Fruit fly (Drosophila melanogaster) whole organism, embryonic: Measurements from ENCODE around the gene RabGGTa.
A peak's percentile ranks its signal among the peaks of the same experiment; 100 is the strongest.

Experiments
- BEAF-32 ChIP-seq: fragments of 200-800 bp; sonication (Bioruptor generic); optimal IDR thresholded peaks from 3 replicates; lab custom pipeline; 2017; ENCODE audit warnings: missing biosample characterization, missing genetic modification characterization, mild to moderate bottlenecking, moderate library complexity, missing genetic modification reagents
- Blimp-1 ChIP-seq: fragments of 200-800 bp; sonication (Bioruptor generic); optimal IDR thresholded peaks from 3 replicates; lab custom pipeline; 2018; ENCODE audit warnings: missing biosample characterization, missing genetic modification characterization, mild to moderate bottlenecking, moderate library complexity, missing genetic modification reagents
- CG11093 ChIP-seq: fragments of 200-800 bp; sonication (Bioruptor generic); IDR thresholded peaks from 3 replicates; pipeline ENCODE4 v1.3.6; 2022; ENCODE audit warnings: missing biosample characterization, missing genetic modification characterization
- CG15479 ChIP-seq: fragments of 200-800 bp; sonication (Bioruptor generic); optimal IDR thresholded peaks from 3 replicates; lab custom pipeline; 2019; ENCODE audit warnings: missing biosample characterization, mild to moderate bottlenecking, missing genetic modification characterization, moderate library complexity
- CG15514 ChIP-seq: fragments of 200-800 bp; sonication (Bioruptor generic); optimal IDR thresholded peaks from 3 replicates; lab custom pipeline; 2017; ENCODE audit warnings: missing biosample characterization, missing genetic modification characterization, mild to moderate bottlenecking, moderate library complexity, missing genetic modification reagents
- CG1603 ChIP-seq: fragments of 200-800 bp; sonication (Bioruptor generic); optimal IDR thresholded peaks from 2 replicates; lab custom pipeline; 2019; ENCODE audit warnings: missing biosample characterization, mild to moderate bottlenecking, missing genetic modification characterization, moderate library complexity
- CG17385 ChIP-seq: fragments of 200-800 bp; sonication (Bioruptor generic); optimal IDR thresholded peaks from 3 replicates; lab custom pipeline; 2018; ENCODE audit warnings: missing biosample characterization, mild to moderate bottlenecking, missing genetic modification characterization
- CG2875 ChIP-seq: fragments of 200-800 bp; sonication (Bioruptor generic); optimal IDR thresholded peaks from 2 replicates; lab custom pipeline; 2017; ENCODE audit warnings: missing biosample characterization, mild to moderate bottlenecking, missing genetic modification characterization, missing genetic modification reagents
- CG31365 ChIP-seq: fragments of 200-800 bp; sonication (Bioruptor generic); optimal IDR thresholded peaks from 2 replicates; lab custom pipeline; 2018; ENCODE audit warnings: missing biosample characterization, mild to moderate bottlenecking, missing genetic modification characterization
- CG4282 ChIP-seq: fragments of 200-800 bp; sonication (Bioruptor generic); optimal IDR thresholded peaks from 2 replicates; lab custom pipeline; 2016; ENCODE audit warnings: missing biosample characterization, missing genetic modification characterization
- CG4730 ChIP-seq: fragments of 200-800 bp; sonication (Bioruptor generic); IDR thresholded peaks from 2 replicates; pipeline ENCODE4 v1.3.6; 2022; ENCODE audit warnings: missing biosample characterization, missing genetic modification characterization
- CG6813 ChIP-seq: fragments of 200-800 bp; sonication (Bioruptor generic); optimal IDR thresholded peaks from 2 replicates; lab custom pipeline; 2017; ENCODE audit warnings: missing biosample characterization, missing genetic modification characterization, mild to moderate bottlenecking, moderate library complexity, missing genetic modification reagents
- CG7745 ChIP-seq: fragments of 200-800 bp; sonication (Bioruptor generic); optimal IDR thresholded peaks from 2 replicates; lab custom pipeline; 2018; ENCODE audit warnings: missing biosample characterization, mild to moderate bottlenecking, missing genetic modification characterization, moderate library complexity
- CG8478 ChIP-seq: fragments of >200 bp; optimal IDR thresholded peaks from 2 replicates; lab custom pipeline; 2018
- CG9437 ChIP-seq: fragments of 200-800 bp; sonication (Bioruptor generic); optimal IDR thresholded peaks from 2 replicates; lab custom pipeline; 2018; ENCODE audit warnings: missing biosample characterization, mild to moderate bottlenecking, missing genetic modification characterization
- CrebB ChIP-seq: fragments of 200-800 bp; sonication (Bioruptor generic); optimal IDR thresholded peaks from 3 replicates; lab custom pipeline; 2018; ENCODE audit warnings: missing biosample characterization, mild to moderate bottlenecking, missing genetic modification characterization
- Dfd ChIP-seq, 2 experiments: fragments of >200 bp; optimal IDR thresholded peaks; 2 replicates each; lab custom pipeline; 2017; ENCODE audit warnings: missing biosample characterization in 2 of 2, missing genetic modification characterization in 2 of 2
- Doc3 ChIP-seq: fragments of 200-800 bp; sonication (Bioruptor generic); IDR thresholded peaks from 3 replicates; pipeline ENCODE4 v1.3.6; 2022; ENCODE audit warnings: missing biosample characterization, missing genetic modification characterization; ENCODE audit not compliant: partially characterized antibody
- HLHmδ ChIP-seq: fragments of 200-800 bp; sonication (Bioruptor generic); optimal IDR thresholded peaks from 2 replicates; lab custom pipeline; 2018; ENCODE audit warnings: missing biosample characterization, mild to moderate bottlenecking, missing genetic modification characterization, moderate library complexity
- Lim3 ChIP-seq: fragments of 200-800 bp; sonication (Bioruptor generic); IDR thresholded peaks from 2 replicates; pipeline ENCODE4 v1.3.6; 2022; ENCODE audit warnings: missing biosample characterization, missing genetic modification characterization
- Nf-YC ChIP-seq: fragments of 200-800 bp; optimal IDR thresholded peaks from 3 replicates; lab custom pipeline; 2019; ENCODE audit warnings: missing biosample characterization, mild to moderate bottlenecking, missing genetic modification characterization, moderate library complexity
- Opbp ChIP-seq: fragments of 200-800 bp; sonication (Bioruptor generic); IDR thresholded peaks from 3 replicates; pipeline ENCODE4 v1.3.6; 2022; ENCODE audit warnings: missing biosample characterization, missing genetic modification characterization; ENCODE audit not compliant: partially characterized antibody
- Rx ChIP-seq: fragments of 200-800 bp; sonication (Bioruptor generic); IDR thresholded peaks from 2 replicates; pipeline ENCODE4 v1.3.6; 2022; ENCODE audit warnings: missing biosample characterization, missing genetic modification characterization
- Sox100B ChIP-seq: fragments of 200-800 bp; sonication (Bioruptor generic); optimal IDR thresholded peaks from 3 replicates; lab custom pipeline; 2018; ENCODE audit warnings: missing biosample characterization, mild to moderate bottlenecking, missing genetic modification characterization
- Xrp1 ChIP-seq: fragments of 200-800 bp; sonication (Bioruptor generic); IDR thresholded peaks from 2 replicates; pipeline ENCODE4 v1.3.6; 2022; ENCODE audit warnings: missing biosample characterization, missing genetic modification characterization
- ab ChIP-seq: fragments of 200-800 bp; sonication (Bioruptor generic); optimal IDR thresholded peaks from 2 replicates; lab custom pipeline; 2016; ENCODE audit warnings: missing biosample characterization, missing genetic modification characterization
- al ChIP-seq: fragments of 200-800 bp; sonication (Bioruptor generic); IDR thresholded peaks from 2 replicates; pipeline ENCODE4 v1.3.6; 2022; ENCODE audit warnings: missing biosample characterization, missing genetic modification characterization
- cato ChIP-seq: fragments of 200-800 bp; sonication (Bioruptor generic); optimal IDR thresholded peaks from 2 replicates; lab custom pipeline; 2016; ENCODE audit warnings: missing biosample characterization, missing genetic modification characterization, borderline replicate concordance
- chm ChIP-seq: fragments of 200-800 bp; sonication (Bioruptor generic); IDR thresholded peaks from 2 replicates; pipeline ENCODE4 v1.3.6; 2022; ENCODE audit warnings: missing biosample characterization, missing genetic modification characterization
- disco-r ChIP-seq: fragments of 200-800 bp; sonication (Bioruptor generic); optimal IDR thresholded peaks from 2 replicates; lab custom pipeline; 2016; ENCODE audit warnings: missing biosample characterization, missing genetic modification characterization
- emc ChIP-seq: fragments of 200-800 bp; sonication (Bioruptor generic); optimal IDR thresholded peaks from 2 replicates; lab custom pipeline; 2016; ENCODE audit warnings: missing biosample characterization, missing genetic modification characterization
- fd64A ChIP-seq: fragments of 200-800 bp; sonication (Bioruptor generic); optimal IDR thresholded peaks from 3 replicates; lab custom pipeline; 2018; ENCODE audit warnings: missing biosample characterization, mild to moderate bottlenecking, missing genetic modification characterization
- gcm ChIP-seq: fragments of 200-800 bp; sonication (Bioruptor generic); optimal IDR thresholded peaks from 2 replicates; lab custom pipeline; 2019; ENCODE audit warnings: missing biosample characterization, mild to moderate bottlenecking, missing genetic modification characterization, moderate library complexity
- gcm2 ChIP-seq: fragments of 200-800 bp; sonication (Bioruptor generic); optimal IDR thresholded peaks from 2 replicates; lab custom pipeline; 2016; ENCODE audit warnings: missing biosample characterization, missing genetic modification characterization
- gsb-n ChIP-seq: fragments of 200-800 bp; sonication (Bioruptor generic); optimal IDR thresholded peaks from 3 replicates; lab custom pipeline; 2018; ENCODE audit warnings: missing biosample characterization, mild to moderate bottlenecking, missing genetic modification characterization
- ham ChIP-seq: fragments of 200-800 bp; sonication (Bioruptor generic); IDR thresholded peaks from 2 replicates; pipeline ENCODE4 v1.3.6; 2022; ENCODE audit warnings: missing biosample characterization, missing genetic modification characterization
- her ChIP-seq: fragments of 200-800 bp; sonication (Bioruptor generic); optimal IDR thresholded peaks from 2 replicates; lab custom pipeline; 2016; ENCODE audit warnings: missing biosample characterization, missing genetic modification characterization
- inv ChIP-seq: fragments of 200-800 bp; sonication (Bioruptor generic); IDR thresholded peaks from 2 replicates; pipeline ENCODE4 v1.3.6; 2022; ENCODE audit warnings: missing biosample characterization, missing genetic modification characterization; ENCODE audit not compliant: partially characterized antibody
- kah ChIP-seq: fragments of 200-800 bp; sonication (Bioruptor generic); optimal IDR thresholded peaks from 2 replicates; lab custom pipeline; 2018; ENCODE audit warnings: missing biosample characterization, mild to moderate bottlenecking, missing genetic modification characterization
- kni ChIP-seq: fragments of 200-800 bp; sonication (Bioruptor generic); optimal IDR thresholded peaks from 3 replicates; lab custom pipeline; 2017; ENCODE audit warnings: mild to moderate bottlenecking, missing biosample characterization, missing genetic modification reagents, missing genetic modification characterization
- lilli ChIP-seq: fragments of 200-800 bp; sonication (Bioruptor generic); optimal IDR thresholded peaks from 3 replicates; lab custom pipeline; 2016; ENCODE audit warnings: missing biosample characterization, missing genetic modification characterization
- luna ChIP-seq: fragments of 200-800 bp; sonication (Bioruptor generic); optimal IDR thresholded peaks from 2 replicates; lab custom pipeline; 2016; ENCODE audit warnings: missing biosample characterization, missing genetic modification characterization
- oc ChIP-seq: fragments of 200-800 bp; sonication (Bioruptor generic); optimal IDR thresholded peaks from 2 replicates; lab custom pipeline; 2018; ENCODE audit warnings: missing biosample characterization, mild to moderate bottlenecking, missing genetic modification characterization, moderate library complexity
- p53 ChIP-seq: fragments of 200-800 bp; sonication (Bioruptor generic); optimal IDR thresholded peaks from 2 replicates; lab custom pipeline; 2016; ENCODE audit warnings: missing biosample characterization, missing genetic modification characterization
- pros ChIP-seq: fragments of 200-800 bp; sonication (Bioruptor generic); optimal IDR thresholded peaks from 3 replicates; lab custom pipeline; 2019; ENCODE audit warnings: missing biosample characterization, mild to moderate bottlenecking, missing genetic modification characterization, moderate library complexity
- tll ChIP-seq, 2 experiments: fragments of 200-800 bp in 1 of 2; fragments of >200 bp in 1 of 2; sonication (Bioruptor generic) in 1 of 2; optimal IDR thresholded peaks; 2 replicates each; lab custom pipeline; 2017 to 2019; ENCODE audit warnings: missing biosample characterization in 2 of 2, missing genetic modification characterization in 2 of 2, mild to moderate bottlenecking in 1 of 2, moderate library complexity in 1 of 2
- twi ChIP-seq: fragments of 200-800 bp; optimal IDR thresholded peaks from 2 replicates; lab custom pipeline; 2019; ENCODE audit warnings: missing biosample characterization, mild to moderate bottlenecking, missing genetic modification characterization, moderate library complexity
- zen ChIP-seq: fragments of 200-800 bp; sonication (Bioruptor generic); optimal IDR thresholded peaks from 3 replicates; lab custom pipeline; 2018; ENCODE audit warnings: missing biosample characterization, mild to moderate bottlenecking, missing genetic modification characterization, moderate library complexity

RabGGTa gene

dm6 chr3R:5103362-5104003 is 24.4 kb upstream of the RabGGTa start (continued):
- TF ChIP-seq Xrp1 (0 out of 2 replicates have a peak, but pooled peaks have one; percentile 18), Doc3 (GFP tag; lab: Robert Waterston, UW) (no peak)

DNA sequence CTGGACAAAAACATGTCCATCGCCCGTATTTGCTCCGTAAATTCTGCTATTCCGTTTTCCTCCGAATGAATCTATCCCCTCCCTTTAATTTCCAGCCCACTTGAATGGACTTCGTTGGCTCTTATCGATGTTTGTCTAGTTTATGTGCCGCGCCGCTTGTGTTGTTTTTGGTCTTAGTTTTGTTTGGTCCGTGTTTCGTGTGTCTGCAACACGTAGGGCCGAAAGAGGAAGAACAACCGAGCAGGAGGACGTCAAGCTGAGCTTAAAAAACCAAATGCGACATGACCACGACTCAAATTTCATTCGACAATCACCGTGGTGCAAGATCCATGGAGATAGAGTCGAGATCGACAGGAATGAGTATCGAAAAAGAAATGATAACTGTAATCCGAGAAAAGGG is 23.7 kb upstream of the RabGGTa start:
- TF ChIP-seq BEAF-32 (GFP tag; lab: Kevin White, UChicago) (no peak), pros (peak; percentile 41), CG9437 (GFP tag; lab: Kevin White, UChicago) (no peak), HLHmδ (GFP tag; lab: Kevin White, UChicago) (peak; percentile 21), CG6813 (GFP tag; lab: Kevin White, UChicago) (peak; percentile 28), gcm2 (GFP tag; lab: Kevin White, UChicago) (no peak), emc (GFP tag; lab: Kevin White, UChicago) (no peak), CG4730 (GFP tag; lab: Robert Waterston, UW) (no peak), al (GFP tag; lab: Robert Waterston, UW) (no peak), CG17385 (peak; percentile 27), Lim3 (GFP tag; lab: Robert Waterston, UW) (no peak), ab (no peak), Blimp-1 (GFP tag; lab: Kevin White, UChicago) (no peak), p53 (GFP tag; lab: Kevin White, UChicago) (no peak), CG15514 (GFP tag; lab: Kevin White, UChicago) (no peak), oc (peak; percentile 12), tll (GFP tag; optimal IDR thresholded peaks at IDR 0.05; lab: Kevin White, UChicago) (peak in 1 of 2 experiments; percentile 45), gcm (GFP tag; lab: Kevin White, UChicago) (peak; percentile 27), fd64A (no peak), chm (no peak), CG4282 (peak; percentile 18), kah (GFP tag; lab: Kevin White, UChicago) (no peak), CG2875 (GFP tag; lab: Kevin White, UChicago) (no peak), Dfd (GFP tag; optimal IDR thresholded peaks at IDR 0.05; lab: Kevin White, UChicago) (no peak), gsb-n (no peak), Opbp (no peak), CG8478 (lab: Kevin White, UChicago) (no peak), disco-r (GFP tag; lab: Kevin White, UChicago) (no peak), CG11093 (GFP tag; lab: Robert Waterston, UW) (no peak), CG7745 (tag; lab: Kevin White, UChicago) (peak; percentile 22), zen (tag; lab: Kevin White, UChicago) (peak; percentile 0), cato (GFP tag; lab: Kevin White, UChicago) (no peak), her (no peak), twi (peak; percentile 31), kni (GFP tag; lab: Kevin White, UChicago) (peak; percentile 29), CG15479 (GFP tag; lab: Kevin White, UChicago) (peak; percentile 79), CG1603 (tag; lab: Kevin White, UChicago) (peak; percentile 20), Nf-YC (tag; lab: Kevin White, UChicago) (no peak), luna (GFP tag; lab: Kevin White, UChicago) (no peak), lilli (GFP tag; lab: Kevin White, UChicago) (no peak), Rx (GFP tag; lab: Robert Waterston, UW) (no peak), Sox100B (GFP tag; lab: Kevin White, UChicago) (no peak), CG31365 (tag; lab: Kevin White, UChicago) (no peak), ham (no peak), inv (no peak), CrebB (tag; lab: Kevin White, UChicago) (no peak)
